Worm (Caenorhabditis elegans) whole organism, L3 larva: ENCODE results near the gene msra-1.

Experiments used
- R02D3.7 ChIP-seq: fragments of 150-350 bp; optimal IDR thresholded peaks from 2 replicates; lab custom pipeline; 2014; ENCODE audit warnings: missing biosample characterization, missing genetic modification characterization
- ZK546.5 ChIP-seq: sonication (generic microtip); optimal IDR thresholded peaks from 2 replicates; lab custom pipeline; 2017; ENCODE audit warnings: missing biosample characterization, missing genetic modification characterization
- aly-2 ChIP-seq: fragments of 150-350 bp; optimal IDR thresholded peaks from 2 replicates; lab custom pipeline; 2014; ENCODE audit warnings: missing biosample characterization, missing genetic modification characterization
- ama-1 ChIP-seq: fragments of 150-350 bp; optimal IDR thresholded peaks from 2 replicates; lab custom pipeline; 2018
- ceh-16 ChIP-seq: sonication (generic microtip); optimal IDR thresholded peaks from 2 replicates; lab custom pipeline; 2017; ENCODE audit warnings: missing biosample characterization, missing genetic modification characterization
- ceh-28 ChIP-seq: fragments of 150-350 bp; optimal IDR thresholded peaks from 2 replicates; lab custom pipeline; 2014; ENCODE audit warnings: missing biosample characterization, missing genetic modification reagents, missing genetic modification characterization
- ceh-82 ChIP-seq: fragments of 150-350 bp; optimal IDR thresholded peaks from 2 replicates; lab custom pipeline; 2014; ENCODE audit warnings: missing biosample characterization, missing genetic modification characterization
- ceh-9 ChIP-seq: sonication (generic microtip); optimal IDR thresholded peaks from 2 replicates; lab custom pipeline; 2018; ENCODE audit warnings: missing biosample characterization, missing genetic modification characterization
- daf-12 ChIP-seq: fragments of 150-350 bp; optimal IDR thresholded peaks from 2 replicates; lab custom pipeline; 2014; ENCODE audit warnings: missing biosample characterization, missing genetic modification reagents, missing genetic modification characterization
- egl-27 ChIP-seq: sonication (generic microtip); optimal IDR thresholded peaks from 4 replicates; lab custom pipeline; 2017; ENCODE audit warnings: missing biosample characterization, missing genetic modification reagents, missing genetic modification characterization
- egl-5 ChIP-seq: fragments of 150-350 bp; optimal IDR thresholded peaks from 2 replicates; lab custom pipeline; 2017; ENCODE audit warnings: missing biosample characterization, missing genetic modification reagents, missing genetic modification characterization, inconsistent platforms
- elt-1 ChIP-seq: fragments of 150-350 bp; optimal IDR thresholded peaks from 2 replicates; lab custom pipeline; 2014; ENCODE audit warnings: missing biosample characterization, missing genetic modification characterization
- elt-2 ChIP-seq: sonication (generic microtip); optimal IDR thresholded peaks from 2 replicates; lab custom pipeline; 2016; ENCODE audit warnings: missing genetic modification reagents, mild to moderate bottlenecking, missing genetic modification characterization, missing compliant biosample characterization
- elt-3 ChIP-seq, 3 experiments: fragments of 150-350 bp in 1 of 3; sonication (generic microtip) in 2 of 3; optimal IDR thresholded peaks; 2 replicates in 2 of 3; 4 replicates in 1 of 3; lab custom pipeline; 2014 to 2017; ENCODE audit warnings: missing biosample characterization in 3 of 3, missing genetic modification characterization in 3 of 3
- eor-1 ChIP-seq, 2 experiments: fragments of 150-350 bp; optimal IDR thresholded peaks; 2 replicates each; lab custom pipeline; 2014 to 2018; ENCODE audit warnings: missing biosample characterization in 2 of 2, missing genetic modification characterization in 2 of 2
- fkh-10 ChIP-seq: sonication (generic microtip); optimal IDR thresholded peaks from 2 replicates; lab custom pipeline; 2017; ENCODE audit warnings: missing biosample characterization, missing genetic modification reagents, missing genetic modification characterization
- fkh-2 ChIP-seq: fragments of 150-350 bp; optimal IDR thresholded peaks from 2 replicates; lab custom pipeline; 2014; ENCODE audit warnings: missing biosample characterization, missing genetic modification reagents, missing genetic modification characterization
- fos-1 ChIP-seq: fragments of 150-350 bp; optimal IDR thresholded peaks from 2 replicates; lab custom pipeline; 2014; ENCODE audit warnings: missing biosample characterization, missing genetic modification characterization
- hmg-11 ChIP-seq: sonication (generic microtip); optimal IDR thresholded peaks from 2 replicates; lab custom pipeline; 2016; ENCODE audit warnings: missing genetic modification characterization, missing compliant biosample characterization
- jun-1 ChIP-seq: fragments of 150-350 bp; optimal IDR thresholded peaks from 2 replicates; lab custom pipeline; 2014; ENCODE audit warnings: missing biosample characterization, missing genetic modification reagents, missing genetic modification characterization
- lin-15B ChIP-seq: fragments of 150-350 bp; optimal IDR thresholded peaks from 2 replicates; lab custom pipeline; 2014; ENCODE audit warnings: missing biosample characterization, missing genetic modification characterization
- lin-39 ChIP-seq: fragments of 150-350 bp; optimal IDR thresholded peaks from 2 replicates; lab custom pipeline; 2018; ENCODE audit warnings: missing biosample characterization, missing genetic modification reagents, missing genetic modification characterization
- lsy-12 ChIP-seq: sonication (generic microtip); optimal IDR thresholded peaks from 2 replicates; lab custom pipeline; 2016; ENCODE audit warnings: mild to moderate bottlenecking, missing genetic modification characterization, missing compliant biosample characterization
- mdl-1 ChIP-seq: fragments of 150-350 bp; optimal IDR thresholded peaks from 2 replicates; lab custom pipeline; 2014; ENCODE audit warnings: missing biosample characterization, missing genetic modification characterization
- mml-1 ChIP-seq: fragments of 150-350 bp; sonication (generic microtip); optimal IDR thresholded peaks from 3 replicates; lab custom pipeline; 2014; ENCODE audit warnings: missing biosample characterization, missing genetic modification characterization
- nfya-1 ChIP-seq: sonication (generic microtip); optimal IDR thresholded peaks from 2 replicates; lab custom pipeline; 2017; ENCODE audit warnings: missing genetic modification characterization, mild to moderate bottlenecking, missing compliant biosample characterization, antibody characterized with exemption, moderate library complexity; ENCODE audit not compliant: insufficient read depth
- nhr-11 ChIP-seq: fragments of 150-350 bp; optimal IDR thresholded peaks from 2 replicates; lab custom pipeline; 2014; ENCODE audit warnings: missing biosample characterization, missing genetic modification characterization
- nhr-12 ChIP-seq: fragments of 150-350 bp; optimal IDR thresholded peaks from 2 replicates; lab custom pipeline; 2014; ENCODE audit warnings: missing biosample characterization, missing genetic modification characterization
- nhr-23 ChIP-seq: fragments of 150-350 bp; optimal IDR thresholded peaks from 2 replicates; lab custom pipeline; 2014; ENCODE audit warnings: missing biosample characterization, missing genetic modification reagents, missing genetic modification characterization
- nhr-237 ChIP-seq: fragments of 150-350 bp; optimal IDR thresholded peaks from 2 replicates; lab custom pipeline; 2014; ENCODE audit warnings: missing biosample characterization, missing genetic modification characterization
- nhr-25 ChIP-seq: sonication (generic microtip); optimal IDR thresholded peaks from 2 replicates; lab custom pipeline; 2017; ENCODE audit warnings: missing biosample characterization, missing genetic modification characterization
- nhr-28 ChIP-seq: fragments of 150-350 bp; optimal IDR thresholded peaks from 2 replicates; lab custom pipeline; 2014; ENCODE audit warnings: missing biosample characterization, missing genetic modification characterization
- nhr-43 ChIP-seq: sonication (generic microtip); optimal IDR thresholded peaks from 2 replicates; lab custom pipeline; 2016; ENCODE audit warnings: mild to moderate bottlenecking, missing genetic modification characterization, missing compliant biosample characterization; ENCODE audit not compliant: poor library complexity, severe bottlenecking
- nhr-67 ChIP-seq: fragments of 150-350 bp; optimal IDR thresholded peaks from 2 replicates; lab custom pipeline; 2014; ENCODE audit warnings: missing biosample characterization, missing genetic modification characterization
- nhr-76 ChIP-seq: fragments of 150-350 bp; sonication (generic microtip); optimal IDR thresholded peaks from 5 replicates; lab custom pipeline; 2014; ENCODE audit warnings: missing biosample characterization, missing genetic modification characterization
- nhr-77 ChIP-seq: fragments of 150-350 bp; optimal IDR thresholded peaks from 2 replicates; lab custom pipeline; 2014; ENCODE audit warnings: missing biosample characterization, missing genetic modification characterization
- pha-4 ChIP-seq: fragments of 150-350 bp; optimal IDR thresholded peaks from 2 replicates; lab custom pipeline; 2014; ENCODE audit warnings: missing biosample characterization, missing genetic modification reagents, missing genetic modification characterization
- sea-2 ChIP-seq: fragments of 150-350 bp; sonication (generic microtip); optimal IDR thresholded peaks from 4 replicates; lab custom pipeline; 2014; ENCODE audit warnings: missing biosample characterization, missing genetic modification reagents, missing genetic modification characterization
- skn-1 ChIP-seq: fragments of 150-350 bp; optimal IDR thresholded peaks from 2 replicates; lab custom pipeline; 2014; ENCODE audit warnings: missing biosample characterization, missing genetic modification characterization
- snpc-4 ChIP-seq: fragments of 150-350 bp; optimal IDR thresholded peaks from 2 replicates; lab custom pipeline; 2014; ENCODE audit warnings: missing biosample characterization, missing genetic modification characterization
- tbx-2 ChIP-seq: sonication (generic microtip); optimal IDR thresholded peaks from 2 replicates; lab custom pipeline; 2016; ENCODE audit warnings: mild to moderate bottlenecking, missing genetic modification characterization, missing compliant biosample characterization
- unc-62 ChIP-seq: fragments of 150-350 bp; sonication (generic microtip); optimal IDR thresholded peaks from 4 replicates; lab custom pipeline; 2014; ENCODE audit warnings: missing biosample characterization, missing genetic modification reagents, missing genetic modification characterization
- zag-1 ChIP-seq: fragments of 150-350 bp; optimal IDR thresholded peaks from 2 replicates; lab custom pipeline; 2014; ENCODE audit warnings: missing biosample characterization, missing genetic modification characterization
- ztf-11 ChIP-seq: fragments of 150-350 bp; optimal IDR thresholded peaks from 2 replicates; lab custom pipeline; 2014; ENCODE audit warnings: missing biosample characterization, missing genetic modification characterization
- ztf-4 ChIP-seq: fragments of 150-350 bp; optimal IDR thresholded peaks from 2 replicates; lab custom pipeline; 2014; ENCODE audit warnings: missing biosample characterization, missing genetic modification characterization

msra-1 gene

DNA sequence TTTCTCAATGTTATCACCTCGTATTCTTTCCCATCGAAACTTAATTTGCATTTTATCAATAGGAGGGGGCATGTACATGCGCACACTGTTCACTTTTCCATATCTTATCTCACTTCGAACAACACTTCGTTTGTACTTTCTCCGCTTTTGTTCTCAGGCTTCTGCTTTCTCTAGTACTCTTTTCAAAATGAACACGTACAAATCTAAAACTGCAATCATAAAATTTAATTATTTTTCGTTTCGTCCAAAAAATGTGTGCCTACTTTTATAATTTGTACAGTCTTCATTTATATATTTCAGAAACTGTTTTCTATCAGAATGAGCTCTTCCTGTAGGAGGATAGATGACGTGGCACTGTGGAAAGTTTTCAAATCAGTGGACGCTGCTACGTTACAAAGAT is 34.9 kb upstream of the msra-1 start, which contains the start of gene C07D10.1:
Gene C07D10.1, plus strand, starts transcription at position 301 of the 400 bp plus-strand sequence.
- TF ChIP-seq mdl-1 (no peak), unc-62 (no peak), fos-1 (no peak), zag-1 (no peak), elt-2 (tag; lab: Kevin White, UChicago) (no peak), nhr-25 (tag; lab: Kevin White, UChicago) (no peak), nhr-12 (tag; lab: Kevin White, UChicago) (no peak), nhr-77 (tag; lab: Kevin White, UChicago) (no peak), ZK546.5 (tag; lab: Kevin White, UChicago) (no peak), tbx-2 (tag; lab: Kevin White, UChicago) (no peak), lsy-12 (tag; lab: Kevin White, UChicago) (no peak), pha-4 (tag; lab: Kevin White, UChicago) (no peak)

DNA sequence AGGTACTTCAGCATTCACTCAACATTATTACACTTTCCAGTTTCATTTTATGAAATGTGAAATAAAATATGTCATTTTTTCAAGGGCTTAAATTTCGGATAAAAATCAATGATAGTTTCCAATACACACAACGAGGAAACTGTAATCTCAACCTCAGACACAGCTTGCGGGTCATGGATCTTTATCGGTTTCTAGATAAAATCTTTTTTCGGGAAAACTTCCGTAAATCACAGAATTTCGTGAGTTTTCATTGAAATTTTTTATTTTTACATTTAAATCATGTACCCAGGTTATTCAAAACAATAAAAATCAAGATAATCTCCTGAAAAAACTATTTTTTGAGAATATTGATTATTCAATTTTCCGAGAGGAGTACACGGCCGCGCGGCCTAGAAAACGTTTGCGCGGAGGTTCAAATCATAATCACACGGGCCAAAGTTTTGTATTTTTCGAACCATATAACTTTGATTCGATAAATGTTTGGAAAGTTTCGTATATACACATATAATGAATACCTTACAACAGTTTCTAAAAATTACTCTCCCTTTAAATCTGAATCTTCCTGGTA is 33.5 kb upstream of the msra-1 start:
- TF ChIP-seq skn-1 (tag; lab: Kevin White, UChicago), result no peak
- no peak for TF ChIP-seq nhr-67
- no peak for TF ChIP-seq pha-4 (tag; lab: Kevin White, UChicago)
- no peak for TF ChIP-seq mml-1 (tag; lab: Kevin White, UChicago)
- TF ChIP-seq elt-1 (tag; lab: Kevin White, UChicago), result peak; percentile 31
- no peak for TF ChIP-seq ceh-16 (tag; lab: Kevin White, UChicago)
- TF ChIP-seq nfya-1, result no peak
- TF ChIP-seq mdl-1, result no peak
- TF ChIP-seq jun-1 (tag; lab: Kevin White, UChicago), result no peak
- TF ChIP-seq ceh-9 (tag; lab: Kevin White, UChicago), result no peak
- TF ChIP-seq elt-2 (tag; lab: Kevin White, UChicago), result no peak
- no peak for TF ChIP-seq unc-62
- no peak for TF ChIP-seq aly-2 (tag; lab: Kevin White, UChicago)
- TF ChIP-seq nhr-23 (tag; lab: Kevin White, UChicago), result peak; percentile 39
- peak; percentile 13 for TF ChIP-seq lsy-12 (tag; lab: Kevin White, UChicago)
- no peak for TF ChIP-seq fkh-2 (tag; lab: Kevin White, UChicago)
- TF ChIP-seq sea-2 (GFP tag; lab: Kevin White, UChicago), result no peak
- no peak for TF ChIP-seq nhr-43 (tag; lab: Kevin White, UChicago)
- TF ChIP-seq ztf-4 (tag; lab: Kevin White, UChicago), result no peak
- TF ChIP-seq fkh-10 (GFP tag; lab: Kevin White, UChicago), result no peak
- TF ChIP-seq nhr-11 (tag; lab: Kevin White, UChicago), result no peak
- TF ChIP-seq egl-5 (tag; lab: Kevin White, UChicago), result no peak
- no peak for TF ChIP-seq nhr-76 (tag; lab: Kevin White, UChicago)
- no peak for TF ChIP-seq nhr-237
- TF ChIP-seq fos-1, result no peak
- no peak for TF ChIP-seq ztf-11 (tag; lab: Kevin White, UChicago)
- no peak for TF ChIP-seq hmg-11 (tag; lab: Kevin White, UChicago)
- no peak for TF ChIP-seq nhr-28 (tag; lab: Kevin White, UChicago)
- TF ChIP-seq egl-27 (tag; lab: Kevin White, UChicago), result no peak
- no peak for TF ChIP-seq tbx-2 (tag; lab: Kevin White, UChicago)
- TF ChIP-seq elt-3 (tag; optimal IDR thresholded peaks at IDR 0.05; lab: Kevin White, UChicago), result no peak
- TF ChIP-seq ZK546.5 (tag; lab: Kevin White, UChicago), result no peak
- TF ChIP-seq nhr-25 (tag; lab: Kevin White, UChicago), result no peak
- no peak for TF ChIP-seq lin-15B (tag; lab: Kevin White, UChicago)
- TF ChIP-seq daf-12 (tag; lab: Kevin White, UChicago), result no peak
- no peak for TF ChIP-seq eor-1 (tag; optimal IDR thresholded peaks at IDR 0.05; lab: Kevin White, UChicago)
- TF ChIP-seq ama-1, result peak; percentile 72
- no peak for TF ChIP-seq ceh-82 (tag; lab: Kevin White, UChicago)
- no peak for TF ChIP-seq R02D3.7
- no peak for TF ChIP-seq nhr-77 (tag; lab: Kevin White, UChicago)
- TF ChIP-seq snpc-4 (tag; lab: Kevin White, UChicago), result no peak
- TF ChIP-seq ceh-28, result peak; percentile 11
- TF ChIP-seq lin-39 (tag; lab: Kevin White, UChicago), result no peak
